Worm (Caenorhabditis elegans): Measurements from ENCODE around the gene F57C12.6.

DNA sequence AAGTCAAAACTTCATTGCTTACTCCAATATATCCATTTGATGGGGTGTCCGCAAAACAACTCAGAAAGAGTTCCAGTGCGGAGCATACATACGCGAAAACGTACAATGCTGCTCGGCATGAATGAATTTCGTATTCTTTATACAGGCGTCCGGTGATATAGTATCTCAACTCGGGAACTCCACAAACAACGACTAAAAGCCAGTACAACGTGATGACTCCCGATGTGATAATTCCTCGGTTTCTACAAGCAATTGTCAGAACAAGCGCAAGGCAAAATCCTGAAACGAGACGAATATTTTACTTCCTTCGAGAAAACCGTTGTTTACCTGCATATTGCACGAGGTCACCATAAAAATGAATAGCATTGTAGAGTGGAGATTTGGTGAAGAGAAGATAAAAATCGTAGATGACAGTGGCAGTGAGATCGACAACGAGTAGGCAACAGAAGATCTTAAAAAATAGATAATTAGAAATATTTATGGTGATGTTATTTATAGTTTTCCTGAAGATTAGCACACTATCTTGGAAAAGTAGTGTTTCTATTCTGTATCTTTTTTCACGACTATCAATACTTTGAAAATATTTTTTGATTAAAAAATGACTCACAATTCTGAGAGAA is 31.9 kb upstream of the F57C12.6 start:
- TF ChIP-seq pes-1 (GFP tag; IDR thresholded peaks at IDR 0.05) (no peak), ama-1 (optimal IDR thresholded peaks at IDR 0.05) (no peak), hmg-4 (GFP tag; optimal IDR thresholded peaks at IDR 0.05) (no peak), tbx-37 (GFP tag; conservative IDR thresholded peaks at IDR 0.05) (no peak), tbx-11 (GFP tag; IDR thresholded peaks at IDR 0.05) (no peak), flt-1 (GFP tag; IDR thresholded peaks at IDR 0.05) (no peak), scrt-1 (GFP tag; IDR thresholded peaks at IDR 0.05) (no peak), B0310.2 (tag; optimal IDR thresholded peaks at IDR 0.05) (no peak), F13C5.2 (tag; optimal IDR thresholded peaks at IDR 0.05) (no peak), ets-7 (tag; optimal IDR thresholded peaks at IDR 0.05) (no peak)

Measured in whole organism, early embryonic.